Fruit fly (Drosophila melanogaster) whole organism: ENCODE measurements around the gene spri.

Experiments used
- CG8478 ChIP-seq: fragments of >200 bp; optimal IDR thresholded peaks from 2 replicates; lab custom pipeline; 2018; ENCODE audit warnings: inconsistent platforms
- Dll ChIP-seq: fragments of >200 bp; optimal IDR thresholded peaks from 2 replicates; lab custom pipeline; 2017
- EcR ChIP-seq, 2 experiments: fragments of >200 bp; optimal IDR thresholded peaks; 2 replicates each; lab custom pipeline; 2017; ENCODE audit warnings: missing biosample characterization in 2 of 2, missing genetic modification characterization in 2 of 2, missing genetic modification reagents in 2 of 2
- psq ChIP-seq: fragments of >200 bp; optimal IDR thresholded peaks from 2 replicates; lab custom pipeline; 2017
- usp ChIP-seq: fragments of >200 bp; optimal IDR thresholded peaks from 2 replicates; lab custom pipeline; 2017; ENCODE audit warnings: missing biosample characterization, missing genetic modification characterization, mixed read lengths

dm6 chrX:10464531-10464930 is 120.7 kb downstream of the spri start:
- TF ChIP-seq psq = no peak
- TF ChIP-seq usp (GFP tag; lab: Kevin White, UChicago) = no peak
- no peak for TF ChIP-seq Dll (lab: Kevin White, UChicago)
- no peak for TF ChIP-seq CG8478
- TF ChIP-seq EcR (GFP tag; optimal IDR thresholded peaks at IDR 0.05; lab: Kevin White, UChicago) = no peak
